Worm (Caenorhabditis elegans) whole organism, late embryonic: ENCODE measurements around the gene sdhd-1.

Source experiments
- ceh-22 ChIP-seq: sonication (generic microtip); optimal IDR thresholded peaks from 2 replicates; lab custom pipeline; 2017; ENCODE audit warnings: missing biosample characterization, missing genetic modification characterization
- pax-1 ChIP-seq: fragments of 150-350 bp; optimal IDR thresholded peaks from 2 replicates; lab custom pipeline; 2014; ENCODE audit warnings: missing biosample characterization, missing genetic modification characterization

DNA sequence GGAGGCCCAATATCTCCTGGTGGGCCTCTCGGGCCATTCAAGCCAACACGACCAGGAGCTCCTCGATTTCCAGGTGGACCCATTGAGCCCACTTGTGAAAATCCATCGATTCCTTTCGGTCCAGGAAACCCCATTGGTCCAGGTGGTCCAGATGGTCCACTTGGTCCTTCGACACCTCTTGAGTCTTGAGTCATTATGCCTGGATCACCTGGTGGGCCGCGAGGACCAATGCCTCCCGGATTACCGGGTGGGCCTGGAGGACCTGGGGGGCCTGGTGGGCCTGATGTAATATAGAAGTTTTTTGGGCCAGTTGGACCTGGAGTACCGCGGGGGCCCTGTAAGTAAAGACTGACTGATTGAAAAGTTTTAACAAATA is 5.5 kb downstream of the sdhd-1 start:
- TF ChIP-seq pax-1 (tag; lab: Kevin White, UChicago) (no peak), ceh-22 (tag; lab: Kevin White, UChicago) (no peak)
